Worm (Caenorhabditis elegans) whole organism, L2 larva: ENCODE data around the gene F17C11.12.

Experiments used
- C34F6.9 ChIP-seq: fragments of 150-350 bp; optimal IDR thresholded peaks from 2 replicates; lab custom pipeline; 2014; ENCODE audit warnings: missing biosample characterization, missing genetic modification characterization
- F13H6.1 ChIP-seq: sonication (generic microtip); optimal IDR thresholded peaks from 2 replicates; lab custom pipeline; 2016; ENCODE audit warnings: missing genetic modification characterization, missing compliant biosample characterization
- R02D3.7 ChIP-seq: fragments of 150-350 bp; optimal IDR thresholded peaks from 2 replicates; lab custom pipeline; 2014; ENCODE audit warnings: missing biosample characterization, missing genetic modification characterization
- ZK546.5 ChIP-seq: sonication (generic microtip); optimal IDR thresholded peaks from 2 replicates; lab custom pipeline; 2017; ENCODE audit warnings: missing biosample characterization, missing genetic modification characterization
- alr-1 ChIP-seq: fragments of 150-350 bp; optimal IDR thresholded peaks from 2 replicates; lab custom pipeline; 2014; ENCODE audit warnings: missing biosample characterization, missing genetic modification characterization
- aly-2 ChIP-seq: fragments of 150-350 bp; optimal IDR thresholded peaks from 2 replicates; lab custom pipeline; 2014; ENCODE audit warnings: missing biosample characterization, missing genetic modification characterization
- ama-1 ChIP-seq: fragments of 150-350 bp; optimal IDR thresholded peaks from 2 replicates; lab custom pipeline; 2018; ENCODE audit warnings: inconsistent platforms
- blmp-1 ChIP-seq: sonication (generic microtip); optimal IDR thresholded peaks from 2 replicates; lab custom pipeline; 2017; ENCODE audit warnings: missing genetic modification characterization, mild to moderate bottlenecking, missing compliant biosample characterization, antibody characterized with exemption, moderate library complexity; ENCODE audit not compliant: insufficient read depth
- ceh-16 ChIP-seq: fragments of 150-350 bp; optimal IDR thresholded peaks from 2 replicates; lab custom pipeline; 2014; ENCODE audit warnings: missing biosample characterization, missing genetic modification characterization
- dmd-4 ChIP-seq: sonication (generic microtip); optimal IDR thresholded peaks from 2 replicates; lab custom pipeline; 2017; ENCODE audit warnings: missing biosample characterization, missing genetic modification characterization
- egl-27 ChIP-seq: sonication (generic microtip); optimal IDR thresholded peaks from 3 replicates; lab custom pipeline; 2017; ENCODE audit warnings: missing biosample characterization, missing genetic modification reagents, missing genetic modification characterization
- elt-1 ChIP-seq: fragments of 150-350 bp; optimal IDR thresholded peaks from 2 replicates; lab custom pipeline; 2014; ENCODE audit warnings: missing biosample characterization, missing genetic modification characterization
- elt-3 ChIP-seq: sonication (generic microtip); optimal IDR thresholded peaks from 2 replicates; lab custom pipeline; 2017; ENCODE audit warnings: missing biosample characterization, missing genetic modification characterization
- fos-1 ChIP-seq: fragments of 150-350 bp; optimal IDR thresholded peaks from 2 replicates; lab custom pipeline; 2014; ENCODE audit warnings: missing biosample characterization, missing genetic modification characterization
- gmeb-1 ChIP-seq: fragments of 150-350 bp; optimal IDR thresholded peaks from 2 replicates; lab custom pipeline; 2014; ENCODE audit warnings: missing biosample characterization, missing genetic modification characterization
- lin-11 ChIP-seq: fragments of 150-350 bp; sonication (generic microtip); optimal IDR thresholded peaks from 2 replicates; lab custom pipeline; 2014; ENCODE audit warnings: missing biosample characterization, missing genetic modification characterization, inconsistent platforms, mixed read lengths
- lin-13 ChIP-seq: fragments of 150-350 bp; optimal IDR thresholded peaks from 2 replicates; lab custom pipeline; 2014; ENCODE audit warnings: missing biosample characterization, missing genetic modification reagents, missing genetic modification characterization
- lin-39 ChIP-seq: fragments of 150-350 bp; optimal IDR thresholded peaks from 2 replicates; lab custom pipeline; 2014; ENCODE audit warnings: missing biosample characterization, missing genetic modification reagents, missing genetic modification characterization
- lsy-2 ChIP-seq, 2 experiments: fragments of 150-350 bp in 1 of 2; sonication (generic microtip) in 1 of 2; optimal IDR thresholded peaks; 2 replicates each; lab custom pipeline; 2014 to 2017; ENCODE audit warnings: missing biosample characterization in 2 of 2, missing genetic modification characterization in 2 of 2
- mab-5 ChIP-seq: fragments of 150-350 bp; optimal IDR thresholded peaks from 2 replicates; lab custom pipeline; 2014; ENCODE audit warnings: missing biosample characterization, missing genetic modification characterization
- mbf-1 ChIP-seq: sonication (generic microtip); optimal IDR thresholded peaks from 2 replicates; lab custom pipeline; 2017; ENCODE audit warnings: missing biosample characterization, missing genetic modification characterization
- nhr-10 ChIP-seq: sonication (generic microtip); optimal IDR thresholded peaks from 2 replicates; lab custom pipeline; 2017; ENCODE audit warnings: missing biosample characterization, missing genetic modification characterization
- nhr-11 ChIP-seq: fragments of 150-350 bp; optimal IDR thresholded peaks from 2 replicates; lab custom pipeline; 2014; ENCODE audit warnings: missing biosample characterization, missing genetic modification characterization
- nhr-12 ChIP-seq: fragments of 150-350 bp; optimal IDR thresholded peaks from 2 replicates; lab custom pipeline; 2014; ENCODE audit warnings: missing biosample characterization, missing genetic modification characterization
- nhr-129 ChIP-seq: fragments of 150-350 bp; optimal IDR thresholded peaks from 2 replicates; lab custom pipeline; 2014; ENCODE audit warnings: missing biosample characterization, missing genetic modification characterization
- nhr-21 ChIP-seq: fragments of 150-350 bp; optimal IDR thresholded peaks from 2 replicates; lab custom pipeline; 2014; ENCODE audit warnings: missing biosample characterization, missing genetic modification characterization
- nhr-23 ChIP-seq: fragments of 150-350 bp; optimal IDR thresholded peaks from 2 replicates; lab custom pipeline; 2014; ENCODE audit warnings: missing biosample characterization, missing genetic modification reagents, missing genetic modification characterization
- nhr-237 ChIP-seq: fragments of 150-350 bp; optimal IDR thresholded peaks from 2 replicates; lab custom pipeline; 2014; ENCODE audit warnings: missing biosample characterization, missing genetic modification characterization
- nhr-25 ChIP-seq: fragments of 150-350 bp; sonication (generic microtip); optimal IDR thresholded peaks from 3 replicates; lab custom pipeline; 2014; ENCODE audit warnings: missing biosample characterization, missing genetic modification characterization
- nhr-6 ChIP-seq: fragments of 150-350 bp; optimal IDR thresholded peaks from 2 replicates; lab custom pipeline; 2014; ENCODE audit warnings: missing biosample characterization, missing genetic modification characterization
- peb-1 ChIP-seq: fragments of 150-350 bp; optimal IDR thresholded peaks from 2 replicates; lab custom pipeline; 2014; ENCODE audit warnings: missing biosample characterization, missing genetic modification characterization
- sem-4 ChIP-seq: fragments of 150-350 bp; optimal IDR thresholded peaks from 2 replicates; lab custom pipeline; 2014; ENCODE audit warnings: missing biosample characterization, missing genetic modification reagents, missing genetic modification characterization
- skn-1 ChIP-seq: sonication (generic microtip); optimal IDR thresholded peaks from 2 replicates; lab custom pipeline; 2017; ENCODE audit warnings: missing biosample characterization, missing genetic modification characterization
- sma-3 ChIP-seq: sonication (generic microtip); optimal IDR thresholded peaks from 2 replicates; lab custom pipeline; 2016; ENCODE audit warnings: missing genetic modification reagents, missing genetic modification characterization, missing compliant biosample characterization
- sma-9 ChIP-seq, 2 experiments: fragments of 150-350 bp in 1 of 2; sonication (generic microtip) in 1 of 2; optimal IDR thresholded peaks; 2 replicates each; lab custom pipeline; 2014 to 2016; ENCODE audit warnings: missing genetic modification characterization in 2 of 2, mild to moderate bottlenecking in 1 of 2, missing biosample characterization in 1 of 2, missing compliant biosample characterization in 1 of 2, missing genetic modification reagents in 1 of 2, moderate library complexity in 1 of 2
- snpc-4 ChIP-seq: fragments of 150-350 bp; optimal IDR thresholded peaks from 2 replicates; lab custom pipeline; 2014; ENCODE audit warnings: missing biosample characterization, missing genetic modification characterization
- unc-39 ChIP-seq: fragments of 150-350 bp; optimal IDR thresholded peaks from 2 replicates; lab custom pipeline; 2014; ENCODE audit warnings: missing biosample characterization, missing genetic modification characterization
- unc-55 ChIP-seq: fragments of 150-350 bp; sonication (generic microtip); optimal IDR thresholded peaks from 3 replicates; lab custom pipeline; 2014; ENCODE audit warnings: missing biosample characterization, missing genetic modification reagents, missing genetic modification characterization
- unc-62 ChIP-seq: fragments of 150-350 bp; optimal IDR thresholded peaks from 2 replicates; lab custom pipeline; 2014; ENCODE audit warnings: missing biosample characterization, missing genetic modification reagents, missing genetic modification characterization
- zag-1 ChIP-seq: fragments of 150-350 bp; optimal IDR thresholded peaks from 2 replicates; lab custom pipeline; 2014; ENCODE audit warnings: missing biosample characterization, missing genetic modification characterization
- ztf-1 ChIP-seq: fragments of 200-800 bp; sonication (Bioruptor generic); conservative IDR thresholded peaks from 2 replicates; pipeline ENCODE4 v1.3.6; 2022; ENCODE audit warnings: missing genetic modification characterization, missing compliant biosample characterization
- ztf-11 ChIP-seq: sonication (generic microtip); optimal IDR thresholded peaks from 2 replicates; lab custom pipeline; 2017; ENCODE audit warnings: missing biosample characterization, missing genetic modification characterization
- ztf-4 ChIP-seq: fragments of 150-350 bp; optimal IDR thresholded peaks from 2 replicates; lab custom pipeline; 2014; ENCODE audit warnings: missing biosample characterization, missing genetic modification characterization

The F17C11.12 gene

DNA sequence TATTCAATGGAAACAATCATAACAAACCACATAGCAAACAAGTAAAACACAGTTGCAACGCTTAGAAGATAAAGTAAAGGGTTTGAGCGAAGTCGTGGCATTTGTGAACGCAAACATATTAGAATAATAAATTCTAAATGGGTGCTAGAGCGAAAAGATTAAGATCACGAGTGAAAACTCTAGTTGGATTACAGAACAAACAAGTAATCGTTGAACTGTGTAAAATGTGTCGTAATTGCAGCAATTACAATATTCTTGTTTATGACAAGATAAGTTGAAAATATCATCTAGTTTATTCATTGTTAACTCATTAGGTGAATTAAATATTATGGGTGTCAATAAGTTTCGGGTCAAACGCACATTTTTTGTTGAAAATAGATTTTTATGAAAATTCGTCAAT is 34.0 kb downstream of the F17C11.12 start, which contains the start of gene F32D8.8:
F32D8.8 (minus strand) TSS at position 101 of the 400 bp plus-strand sequence.
- TF ChIP-seq lin-39 (tag; lab: Kevin White, UChicago) (no peak), nhr-129 (tag; lab: Kevin White, UChicago) (no peak), egl-27 (tag; lab: Kevin White, UChicago) (no peak), peb-1 (no peak), gmeb-1 (tag; lab: Kevin White, UChicago) (no peak), nhr-237 (tag; lab: Kevin White, UChicago) (no peak), lsy-2 (tag; optimal IDR thresholded peaks at IDR 0.05; lab: Kevin White, UChicago) (no peak), snpc-4 (tag; lab: Kevin White, UChicago) (no peak), unc-62 (no peak), nhr-25 (no peak), nhr-12 (tag; lab: Kevin White, UChicago) (no peak), nhr-11 (tag; lab: Kevin White, UChicago) (no peak), lin-11 (no peak), elt-3 (tag; lab: Kevin White, UChicago) (no peak), nhr-6 (tag; lab: Kevin White, UChicago) (no peak), nhr-21 (tag; lab: Kevin White, UChicago) (no peak), ztf-1 (GFP tag; lab: Robert Waterston, UW) (no peak)

DNA sequence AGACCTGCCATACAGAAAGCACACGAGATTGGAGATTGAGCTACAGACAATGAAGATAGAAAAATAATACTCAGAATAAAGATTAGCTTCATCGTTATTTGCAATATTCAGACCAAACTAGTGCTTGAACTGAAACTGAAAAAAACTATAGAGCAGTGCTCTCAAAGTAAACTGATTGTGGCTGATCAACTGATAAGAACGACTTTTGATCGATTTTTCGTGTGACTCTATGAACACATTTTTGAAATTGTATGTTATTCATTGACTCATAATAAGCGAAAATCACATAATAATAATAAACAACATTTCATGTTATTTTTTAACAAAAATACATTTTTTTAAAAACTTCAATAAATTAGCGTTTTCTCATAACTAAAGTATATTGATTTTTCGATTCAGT is 35.6 kb downstream of the F17C11.12 start, which contains the start of gene spp-16:
spp-16 (minus strand) TSS at position 179 of the 400 bp plus-strand sequence.
- TF ChIP-seq fos-1 (tag; lab: Kevin White, UChicago) (peak; percentile 37), elt-1 (tag; lab: Kevin White, UChicago) (no peak), dmd-4 (tag; lab: Kevin White, UChicago) (no peak), skn-1 (tag; lab: Kevin White, UChicago) (no peak)

DNA sequence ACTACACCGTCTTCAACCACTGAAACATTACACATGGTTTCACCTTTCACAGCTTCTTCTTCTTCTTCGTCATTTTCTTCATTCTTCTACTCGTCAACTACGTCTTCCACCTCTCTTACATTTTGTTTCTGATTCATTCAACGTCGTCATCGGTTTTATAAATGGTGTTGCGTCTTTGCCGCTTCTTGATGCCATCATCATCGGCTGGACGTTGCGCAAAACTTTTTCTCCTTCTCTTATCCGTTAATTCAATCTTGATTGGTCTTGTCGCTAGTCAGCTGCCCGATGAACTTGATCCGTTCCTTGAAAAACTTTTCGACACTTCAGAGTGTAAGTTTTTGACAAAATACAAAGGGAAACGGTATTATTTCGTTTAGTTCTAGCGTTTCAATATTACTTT is 38.1 kb downstream of the F17C11.12 start:
- TF ChIP-seq ceh-16 (tag; lab: Kevin White, UChicago): peak; percentile 24
- TF ChIP-seq snpc-4 (tag; lab: Kevin White, UChicago): no peak
- peak; percentile 34 for TF ChIP-seq nhr-25

ce11 chrV:10898107-10898506 is 38.6 kb downstream of the F17C11.12 start, which contains the start of gene F32D8.7:
Gene F32D8.7 (plus strand): TSS chrV:10898435.
- TF ChIP-seq nhr-12 (tag; lab: Kevin White, UChicago) (no peak), dmd-4 (tag; lab: Kevin White, UChicago) (no peak), unc-55 (GFP tag; lab: Kevin White, UChicago) (no peak), snpc-4 (tag; lab: Kevin White, UChicago) (no peak), ama-1 (lab: Kevin White, UChicago) (no peak), mab-5 (tag; lab: Kevin White, UChicago) (no peak), mbf-1 (tag; lab: Kevin White, UChicago) (no peak), sma-9 (GFP tag; optimal IDR thresholded peaks at IDR 0.05; lab: Kevin White, UChicago) (no peak), sma-9 (tag; optimal IDR thresholded peaks at IDR 0.05; lab: Kevin White, UChicago) (no peak)

ce11 chrV:10897172-10897571 is 39.5 kb downstream of the F17C11.12 start:
- TF ChIP-seq C34F6.9 (tag; lab: Kevin White, UChicago) (peak; percentile 100), unc-55 (GFP tag; lab: Kevin White, UChicago) (peak; percentile 100), lin-13 (GFP tag; lab: Kevin White, UChicago) (peak; percentile 98), alr-1 (tag; lab: Kevin White, UChicago) (no peak), sma-9 (GFP tag; optimal IDR thresholded peaks at IDR 0.05; lab: Kevin White, UChicago) (peak; percentile 100), sma-9 (tag; optimal IDR thresholded peaks at IDR 0.05; lab: Kevin White, UChicago) (no peak), nhr-23 (tag; lab: Kevin White, UChicago) (no peak), sem-4 (tag; lab: Kevin White, UChicago) (peak; percentile 98), sma-3 (GFP tag; lab: Kevin White, UChicago) (peak; percentile 99), zag-1 (tag; lab: Kevin White, UChicago) (peak; percentile 94), nhr-21 (tag; lab: Kevin White, UChicago) (peak; percentile 99), unc-39 (tag; lab: Kevin White, UChicago) (no peak), F13H6.1 (tag; lab: Kevin White, UChicago) (peak; percentile 98), dmd-4 (tag; lab: Kevin White, UChicago) (peak; percentile 58), lin-11 (peak; percentile 99), ztf-4 (tag; lab: Kevin White, UChicago) (peak; percentile 97), aly-2 (tag; lab: Kevin White, UChicago) (peak; percentile 19), peb-1 (peak; percentile 40), nhr-10 (tag; lab: Kevin White, UChicago) (peak; percentile 79), R02D3.7 (tag; lab: Kevin White, UChicago) (peak; percentile 71), ztf-1 (GFP tag; lab: Robert Waterston, UW) (no peak), unc-62 (peak; percentile 95), nhr-25 (peak; percentile 99), mbf-1 (tag; lab: Kevin White, UChicago) (no peak), blmp-1 (tag; lab: Kevin White, UChicago) (peak; percentile 92), skn-1 (tag; lab: Kevin White, UChicago) (peak; percentile 80), elt-1 (tag; lab: Kevin White, UChicago) (no peak), snpc-4 (tag; lab: Kevin White, UChicago) (peak; percentile 89), ZK546.5 (tag; lab: Kevin White, UChicago) (peak; percentile 100), lsy-2 (tag; optimal IDR thresholded peaks at IDR 0.05; lab: Kevin White, UChicago) (peak; percentile 95 to 98), ztf-11 (tag; lab: Kevin White, UChicago) (peak; percentile 71), elt-3 (tag; lab: Kevin White, UChicago) (no peak)
